Fruit fly (Drosophila melanogaster) whole organism, embryonic: ENCODE results near the gene CG15498.

Experiments
- ATbp ChIP-seq: fragments of 200-800 bp; sonication (Bioruptor generic); optimal IDR thresholded peaks from 2 replicates; lab custom pipeline; 2017; ENCODE audit warnings: missing biosample characterization, mild to moderate bottlenecking, missing genetic modification characterization, missing genetic modification reagents
- Ada2b ChIP-seq: fragments of 200-800 bp; sonication (Bioruptor generic); IDR thresholded peaks from 2 replicates; pipeline ENCODE4 v1.3.6; 2022; ENCODE audit warnings: missing biosample characterization, missing genetic modification characterization
- Atf6 ChIP-seq: fragments of 200-800 bp; sonication (Bioruptor generic); IDR thresholded peaks from 2 replicates; pipeline ENCODE4 v1.3.6; 2022; ENCODE audit warnings: missing biosample characterization, missing genetic modification characterization
- B-H2 ChIP-seq: fragments of 200-800 bp; sonication (Bioruptor generic); optimal IDR thresholded peaks from 2 replicates; lab custom pipeline; 2018; ENCODE audit warnings: missing biosample characterization, mild to moderate bottlenecking, missing genetic modification characterization
- Bdp1 ChIP-seq: fragments of 200-800 bp; sonication (Bioruptor generic); optimal IDR thresholded peaks from 3 replicates; lab custom pipeline; 2016; ENCODE audit warnings: missing biosample characterization, missing genetic modification characterization
- BtbVII ChIP-seq: fragments of 200-800 bp; sonication (Bioruptor generic); optimal IDR thresholded peaks from 3 replicates; lab custom pipeline; 2017; ENCODE audit warnings: missing biosample characterization, mild to moderate bottlenecking, missing genetic modification characterization
- CG10267 ChIP-seq: fragments of 200-800 bp; sonication (Bioruptor generic); optimal IDR thresholded peaks from 2 replicates; lab custom pipeline; 2018; ENCODE audit warnings: missing biosample characterization, mild to moderate bottlenecking, missing genetic modification characterization, moderate library complexity
- CG10321 ChIP-seq: fragments of 200-800 bp; sonication (Bioruptor generic); IDR thresholded peaks from 2 replicates; pipeline ENCODE4 v1.3.6; 2022; ENCODE audit warnings: missing biosample characterization, missing genetic modification characterization
- CG10543 ChIP-seq: fragments of 200-800 bp; sonication (Bioruptor generic); optimal IDR thresholded peaks from 3 replicates; lab custom pipeline; 2017; ENCODE audit warnings: missing biosample characterization, mild to moderate bottlenecking, missing genetic modification characterization, moderate library complexity
- CG10959 ChIP-seq: fragments of 200-800 bp; sonication (Bioruptor generic); IDR thresholded peaks from 2 replicates; pipeline ENCODE4 v1.3.6; 2022; ENCODE audit warnings: missing biosample characterization, missing genetic modification characterization
- CG10979 ChIP-seq: fragments of 200-800 bp; sonication (Bioruptor generic); optimal IDR thresholded peaks from 2 replicates; lab custom pipeline; 2018; ENCODE audit warnings: missing biosample characterization, mild to moderate bottlenecking, missing genetic modification characterization, moderate library complexity
- CG11504 ChIP-seq: fragments of 200-800 bp; sonication (Bioruptor generic); optimal IDR thresholded peaks from 3 replicates; lab custom pipeline; 2019; ENCODE audit warnings: missing biosample characterization, mild to moderate bottlenecking, missing genetic modification characterization, moderate library complexity
- CG12391 ChIP-seq: fragments of 200-800 bp; sonication (Bioruptor generic); optimal IDR thresholded peaks from 3 replicates; lab custom pipeline; 2018; ENCODE audit warnings: missing biosample characterization, mild to moderate bottlenecking, missing genetic modification characterization, moderate library complexity
- CG13424 ChIP-seq: fragments of 200-800 bp; sonication (Bioruptor generic); optimal IDR thresholded peaks from 2 replicates; lab custom pipeline; 2019; ENCODE audit warnings: missing biosample characterization, mild to moderate bottlenecking, missing genetic modification characterization, moderate library complexity
- CG13775 ChIP-seq: fragments of 200-800 bp; sonication (Bioruptor generic); optimal IDR thresholded peaks from 3 replicates; lab custom pipeline; 2017; ENCODE audit warnings: missing biosample characterization, mild to moderate bottlenecking, missing genetic modification characterization
- CG17361 ChIP-seq: fragments of 200-800 bp; sonication (Bioruptor generic); IDR thresholded peaks from 3 replicates; pipeline ENCODE4 v1.3.6; 2022; ENCODE audit warnings: missing biosample characterization, missing genetic modification characterization
- CG17385 ChIP-seq: fragments of 200-800 bp; sonication (Bioruptor generic); optimal IDR thresholded peaks from 3 replicates; lab custom pipeline; 2018; ENCODE audit warnings: missing biosample characterization, mild to moderate bottlenecking, missing genetic modification characterization
- CG17829 ChIP-seq: fragments of 200-800 bp; optimal IDR thresholded peaks from 2 replicates; lab custom pipeline; 2019; ENCODE audit warnings: missing biosample characterization, mild to moderate bottlenecking, missing genetic modification characterization, moderate library complexity
- CG2678 ChIP-seq: fragments of 200-800 bp; sonication (Bioruptor generic); optimal IDR thresholded peaks from 3 replicates; lab custom pipeline; 2019; ENCODE audit warnings: missing biosample characterization, mild to moderate bottlenecking, missing genetic modification characterization, moderate library complexity
- CG4424 ChIP-seq: fragments of 200-800 bp; sonication (Bioruptor generic); optimal IDR thresholded peaks from 3 replicates; lab custom pipeline; 2016; ENCODE audit warnings: missing biosample characterization, missing genetic modification characterization
- CG6272 ChIP-seq: fragments of 200-800 bp; sonication (Bioruptor generic); IDR thresholded peaks from 2 replicates; pipeline ENCODE4 v1.3.6; 2022; ENCODE audit warnings: missing biosample characterization, missing genetic modification characterization
- CG7556 ChIP-seq: fragments of 200-800 bp; sonication (Bioruptor generic); optimal IDR thresholded peaks from 2 replicates; lab custom pipeline; 2017; ENCODE audit warnings: missing biosample characterization, mild to moderate bottlenecking, missing genetic modification characterization
- CG7839 ChIP-seq: fragments of 200-800 bp; sonication (Bioruptor generic); optimal IDR thresholded peaks from 3 replicates; lab custom pipeline; 2018; ENCODE audit warnings: missing biosample characterization, mild to moderate bottlenecking, missing genetic modification characterization, moderate library complexity
- CoRest ChIP-seq: fragments of 200-800 bp; sonication (Bioruptor generic); optimal IDR thresholded peaks from 3 replicates; lab custom pipeline; 2018; ENCODE audit warnings: missing biosample characterization, mild to moderate bottlenecking, missing genetic modification characterization, moderate library complexity
- Dfd ChIP-seq, 2 experiments: fragments of >200 bp; optimal IDR thresholded peaks; 2 replicates each; lab custom pipeline; 2017; ENCODE audit warnings: missing biosample characterization in 2 of 2, missing genetic modification characterization in 2 of 2
- Hr39 ChIP-seq: fragments of >200 bp; optimal IDR thresholded peaks from 2 replicates; lab custom pipeline; 2017
- Neu2 ChIP-seq: fragments of 200-800 bp; sonication (Bioruptor generic); optimal IDR thresholded peaks from 3 replicates; lab custom pipeline; 2016; ENCODE audit warnings: missing biosample characterization, missing genetic modification characterization, borderline replicate concordance
- Oli ChIP-seq: fragments of 200-800 bp; sonication (Bioruptor generic); optimal IDR thresholded peaks from 2 replicates; lab custom pipeline; 2018; ENCODE audit warnings: missing biosample characterization, mild to moderate bottlenecking, missing genetic modification characterization, moderate library complexity
- PHDP ChIP-seq: fragments of 200-800 bp; sonication (Bioruptor generic); optimal IDR thresholded peaks from 3 replicates; lab custom pipeline; 2018; ENCODE audit warnings: missing biosample characterization, mild to moderate bottlenecking, missing genetic modification characterization, moderate library complexity
- Sox100B ChIP-seq: fragments of 200-800 bp; sonication (Bioruptor generic); optimal IDR thresholded peaks from 3 replicates; lab custom pipeline; 2018; ENCODE audit warnings: missing biosample characterization, mild to moderate bottlenecking, missing genetic modification characterization
- Xrp1 ChIP-seq: fragments of 200-800 bp; sonication (Bioruptor generic); IDR thresholded peaks from 2 replicates; pipeline ENCODE4 v1.3.6; 2022; ENCODE audit warnings: missing biosample characterization, missing genetic modification characterization
- bab2 ChIP-seq: fragments of 200-800 bp; sonication (Bioruptor generic); optimal IDR thresholded peaks from 2 replicates; lab custom pipeline; 2016; ENCODE audit warnings: missing biosample characterization, missing genetic modification characterization
- crol ChIP-seq: fragments of 200-800 bp; sonication (Bioruptor generic); IDR thresholded peaks from 2 replicates; pipeline ENCODE4 v1.3.6; 2022; ENCODE audit warnings: missing biosample characterization, missing genetic modification characterization
- dmrt99B ChIP-seq: fragments of 200-800 bp; sonication (Bioruptor generic); optimal IDR thresholded peaks from 2 replicates; lab custom pipeline; 2018; ENCODE audit warnings: missing biosample characterization, mild to moderate bottlenecking, missing genetic modification characterization, moderate library complexity
- ewg ChIP-seq: fragments of 200-800 bp; sonication (Bioruptor generic); optimal IDR thresholded peaks from 3 replicates; lab custom pipeline; 2017; ENCODE audit warnings: mild to moderate bottlenecking, missing biosample characterization, missing genetic modification reagents, missing genetic modification characterization
- lbe ChIP-seq: fragments of 200-800 bp; sonication (Bioruptor generic); optimal IDR thresholded peaks from 2 replicates; lab custom pipeline; 2016; ENCODE audit warnings: missing biosample characterization, mild to moderate bottlenecking, missing genetic modification characterization
- mam ChIP-seq: fragments of 200-800 bp; sonication (Bioruptor generic); optimal IDR thresholded peaks from 3 replicates; lab custom pipeline; 2016; ENCODE audit warnings: missing biosample characterization, missing genetic modification characterization
- mld ChIP-seq: fragments of 200-800 bp; sonication (Bioruptor generic); IDR thresholded peaks from 3 replicates; pipeline ENCODE4 v1.3.6; 2022; ENCODE audit warnings: missing biosample characterization, missing genetic modification characterization; ENCODE audit not compliant: partially characterized antibody
- nmo ChIP-seq: fragments of 200-800 bp; sonication (Bioruptor generic); optimal IDR thresholded peaks from 2 replicates; lab custom pipeline; 2018; ENCODE audit warnings: missing biosample characterization, mild to moderate bottlenecking, missing genetic modification characterization, moderate library complexity
- pan ChIP-seq, 4 experiments: fragments of >200 bp in 3 of 4; fragments of 200-800 bp in 1 of 4; sonication (Bioruptor generic) in 1 of 4; optimal IDR thresholded peaks in 3 of 4; IDR thresholded peaks in 1 of 4; 2 replicates each; pipeline versions ENCODE4 v1.3.6 to Lab custom; 2017 to 2022; ENCODE audit warnings: missing biosample characterization in 2 of 4, missing genetic modification characterization in 2 of 4, mixed read lengths in 1 of 4
- prd ChIP-seq, 3 experiments: fragments of >200 bp in 2 of 3; fragments of 200-800 bp in 1 of 3; sonication (Bioruptor generic) in 1 of 3; optimal IDR thresholded peaks in 2 of 3; IDR thresholded peaks in 1 of 3; 2 replicates in 2 of 3; 3 replicates in 1 of 3; pipeline versions ENCODE4 v1.3.6 to Lab custom; 2017 to 2022; ENCODE audit warnings: missing biosample characterization in 1 of 3, missing genetic modification characterization in 1 of 3
- pzg ChIP-seq: fragments of 200-800 bp; sonication (Bioruptor generic); optimal IDR thresholded peaks from 3 replicates; lab custom pipeline; 2018; ENCODE audit warnings: missing biosample characterization, mild to moderate bottlenecking, missing genetic modification characterization, moderate library complexity
- sc ChIP-seq, 3 experiments: fragments of >200 bp in 2 of 3; fragments of 200-800 bp in 1 of 3; sonication (Bioruptor generic) in 1 of 3; optimal IDR thresholded peaks; 2 replicates in 2 of 3; 3 replicates in 1 of 3; lab custom pipeline; 2017; ENCODE audit warnings: mild to moderate bottlenecking in 1 of 3, missing biosample characterization in 1 of 3, missing genetic modification characterization in 1 of 3, missing genetic modification reagents in 1 of 3
- shn ChIP-seq: fragments of 200-800 bp; sonication (Bioruptor generic); optimal IDR thresholded peaks from 3 replicates; lab custom pipeline; 2016; ENCODE audit warnings: missing biosample characterization, missing genetic modification characterization
- tap ChIP-seq: fragments of 200-800 bp; optimal IDR thresholded peaks from 3 replicates; lab custom pipeline; 2019; ENCODE audit warnings: missing biosample characterization, mild to moderate bottlenecking, missing genetic modification characterization, moderate library complexity
- tin ChIP-seq: fragments of 200-800 bp; sonication (Bioruptor generic); optimal IDR thresholded peaks from 3 replicates; lab custom pipeline; 2016; ENCODE audit warnings: missing biosample characterization, missing genetic modification characterization
- tio ChIP-seq: fragments of 200-800 bp; sonication (Bioruptor generic); optimal IDR thresholded peaks from 2 replicates; lab custom pipeline; 2017; ENCODE audit warnings: missing biosample characterization, missing genetic modification characterization, inconsistent platforms
- tna ChIP-seq: fragments of 200-800 bp; sonication (Bioruptor generic); IDR thresholded peaks from 2 replicates; pipeline ENCODE4 v1.3.6; 2022; ENCODE audit warnings: missing biosample characterization, missing genetic modification characterization; ENCODE audit not compliant: partially characterized antibody

Gene CG15498

DNA sequence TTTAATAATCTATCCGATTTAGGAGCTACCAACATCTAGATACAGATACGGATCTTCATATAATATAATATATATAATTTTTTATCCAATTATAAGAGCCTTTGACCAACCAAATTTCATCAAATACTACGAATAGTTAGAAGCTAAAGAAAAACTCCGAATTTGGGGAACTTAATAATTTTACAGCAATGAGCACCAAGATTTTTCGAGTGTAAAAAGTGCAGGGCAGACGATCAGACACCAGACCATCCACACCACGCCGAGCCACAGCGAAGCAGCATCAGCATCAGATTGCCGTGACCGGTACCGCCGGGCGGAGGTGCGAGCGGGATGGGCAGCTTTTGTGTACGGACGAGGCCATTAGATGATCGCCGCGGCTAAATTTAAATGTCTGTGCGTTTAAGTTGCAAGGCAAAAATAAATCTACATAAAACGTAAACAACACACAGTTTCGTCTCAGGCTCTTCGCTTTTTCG is 25.5 kb upstream of the CG15498 start (continued):
- TF ChIP-seq Dfd (GFP tag; optimal IDR thresholded peaks at IDR 0.05; lab: Kevin White, UChicago) (no peak), CG7839 (tag; lab: Kevin White, UChicago) (peak; percentile 55), ewg (GFP tag; lab: Kevin White, UChicago) (peak; percentile 36), Sox100B (GFP tag; lab: Kevin White, UChicago) (peak; percentile 49), tin (GFP tag; lab: Kevin White, UChicago) (peak; percentile 1), pan (optimal IDR thresholded peaks at IDR 0.05; lab: Kevin White, UChicago) (no peak), pan (GFP tag; optimal IDR thresholded peaks at IDR 0.05 in 1 of 2, IDR thresholded peaks at IDR 0.05 in 1 of 2) (no peak), ATbp (GFP tag; lab: Kevin White, UChicago) (peak; percentile 54), CG10321 (0 out of 2 replicates have a peak, but pooled peaks have one; percentile 6), PHDP (peak; percentile 63), B-H2 (GFP tag; lab: Kevin White, UChicago) (no peak), tio (peak; percentile 21), mld (0 out of 3 replicates have a peak, but pooled peaks have one; percentile 32), Xrp1 (peak; percentile 63), CG10267 (tag; lab: Kevin White, UChicago) (peak; percentile 23), Hr39 (lab: Kevin White, UChicago) (no peak), prd (optimal IDR thresholded peaks at IDR 0.05; lab: Kevin White, UChicago) (no peak), prd (GFP tag; IDR thresholded peaks at IDR 0.05; lab: Robert Waterston, UW) (peak; percentile 51; the same call in 1 of the 3 replicates), Ada2b (GFP tag; lab: Robert Waterston, UW) (peak; percentile 49), lbe (GFP tag; lab: Kevin White, UChicago) (no peak), CG10959 (GFP tag; lab: Robert Waterston, UW) (no peak), CG12391 (tag; lab: Kevin White, UChicago) (peak; percentile 51), CG11504 (tag; lab: Kevin White, UChicago) (peak; percentile 55), Neu2 (no peak), CG7556 (GFP tag; lab: Kevin White, UChicago) (peak; percentile 33), tap (peak; percentile 15), mam (GFP tag; lab: Kevin White, UChicago) (no peak), Bdp1 (GFP tag; lab: Kevin White, UChicago) (no peak), BtbVII (GFP tag; lab: Kevin White, UChicago) (no peak), sc (optimal IDR thresholded peaks at IDR 0.05; lab: Kevin White, UChicago) (no peak), sc (GFP tag; optimal IDR thresholded peaks at IDR 0.05; lab: Kevin White, UChicago) (peak; percentile 42), crol (GFP tag; lab: Robert Waterston, UW) (peak; percentile 48; the same call in 1 of the 2 replicates), pzg (no peak), bab2 (GFP tag; lab: Kevin White, UChicago) (no peak), CG10979 (tag; lab: Kevin White, UChicago) (peak; percentile 56), CG2678 (tag; lab: Kevin White, UChicago) (peak; percentile 33), Oli (peak; percentile 60), Atf6 (GFP tag; lab: Robert Waterston, UW) (no peak), CG17385 (peak; percentile 21), CG4424 (GFP tag; lab: Kevin White, UChicago) (peak; percentile 10), CG13424 (tag; lab: Kevin White, UChicago) (peak; percentile 34), CG10543 (GFP tag; lab: Kevin White, UChicago) (peak; percentile 25), CoRest (tag; lab: Kevin White, UChicago) (peak; percentile 45), shn (GFP tag; lab: Kevin White, UChicago) (no peak), CG17829 (peak; percentile 56), CG6272 (0 out of 2 replicates have a peak, but pooled peaks have one; percentile 18), nmo (peak; percentile 68), CG13775 (GFP tag; lab: Kevin White, UChicago) (peak; percentile 51), dmrt99B (tag; lab: Kevin White, UChicago) (peak; percentile 51), tna (GFP tag; lab: Robert Waterston, UW) (no peak), CG17361 (peak; percentile 69)
